Worm (Caenorhabditis elegans) whole organism, midembryonic: ENCODE results near the gene hsp-43.

ENCODE experiments used
- T22C8.4 ChIP-seq: fragments of 200-800 bp; sonication (Bioruptor generic); IDR thresholded peaks from 2 replicates; pipeline ENCODE4 v1.3.6; 2022; ENCODE audit warnings: missing genetic modification characterization, missing compliant biosample characterization
- cog-1 ChIP-seq: sonication (generic microtip); optimal IDR thresholded peaks from 2 replicates; lab custom pipeline; 2016; ENCODE audit warnings: missing genetic modification characterization, missing compliant biosample characterization
- flt-1 ChIP-seq: fragments of 200-800 bp; sonication (Bioruptor generic); IDR thresholded peaks from 2 replicates; pipeline ENCODE4 v1.3.6; 2022; ENCODE audit warnings: missing genetic modification characterization, missing compliant biosample characterization
- klf-2 ChIP-seq: fragments of 200-800 bp; sonication (Bioruptor generic); conservative IDR thresholded peaks from 2 replicates; pipeline ENCODE4 v1.3.6; 2022; ENCODE audit warnings: missing genetic modification reagents, missing genetic modification characterization, missing compliant biosample characterization
- med-1 ChIP-seq: sonication (generic microtip); optimal IDR thresholded peaks from 2 replicates; lab custom pipeline; 2017; ENCODE audit warnings: missing genetic modification characterization, mild to moderate bottlenecking, missing compliant biosample characterization, antibody characterized with exemption, missing genetic modification reagents; ENCODE audit not compliant: insufficient read depth
- ref-1 ChIP-seq: fragments of 200-800 bp; sonication (Bioruptor generic); conservative IDR thresholded peaks from 2 replicates; pipeline ENCODE4 v1.3.6; 2022; ENCODE audit warnings: missing genetic modification reagents, missing genetic modification characterization, missing compliant biosample characterization
- tab-1 ChIP-seq: fragments of 200-800 bp; sonication (Bioruptor generic); IDR thresholded peaks from 2 replicates; pipeline ENCODE4 v1.3.6; 2022; ENCODE audit warnings: missing genetic modification characterization, missing compliant biosample characterization
- ztf-23 ChIP-seq: fragments of 200-800 bp; sonication (Bioruptor generic); IDR thresholded peaks from 2 replicates; pipeline ENCODE4 v1.3.6; 2022; ENCODE audit warnings: missing genetic modification reagents, missing genetic modification characterization, missing compliant biosample characterization
- ztf-29 ChIP-seq: fragments of 200-800 bp; sonication (Bioruptor generic); IDR thresholded peaks from 2 replicates; pipeline ENCODE4 v1.3.6; 2022; ENCODE audit warnings: missing genetic modification reagents, missing genetic modification characterization, missing compliant biosample characterization

Gene hsp-43

DNA sequence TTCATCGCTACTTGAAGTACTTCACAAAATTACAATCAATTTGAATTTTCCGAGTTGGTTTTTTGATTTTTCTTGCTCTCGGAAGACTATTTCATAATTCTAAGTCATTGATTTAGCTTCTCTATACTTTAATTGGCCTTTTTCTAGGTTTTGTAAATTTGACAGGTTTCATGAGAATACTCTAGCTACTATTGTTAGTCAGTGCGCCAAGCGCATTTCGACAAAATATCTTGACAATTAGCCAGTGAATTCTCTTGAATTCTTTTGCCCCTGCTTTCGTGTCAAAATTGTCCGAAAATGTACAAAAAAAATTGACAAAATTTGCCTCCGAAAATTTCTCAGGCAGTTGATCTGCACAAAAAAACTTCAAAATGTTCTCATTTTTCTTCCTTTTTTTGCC is 17.8 kb upstream of the hsp-43 start:
- TF ChIP-seq T22C8.4 (GFP tag; lab: Robert Waterston, UW) (no peak), ztf-29 (GFP tag; lab: Robert Waterston, UW) (no peak), klf-2 (GFP tag; lab: Robert Waterston, UW) (no peak), cog-1 (no peak), flt-1 (GFP tag; lab: Robert Waterston, UW) (no peak; the same call in 1 of the 2 replicates), med-1 (GFP tag; lab: Kevin White, UChicago) (no peak), ref-1 (no peak), ztf-23 (GFP tag; lab: Robert Waterston, UW) (no peak), tab-1 (no peak)

DNA sequence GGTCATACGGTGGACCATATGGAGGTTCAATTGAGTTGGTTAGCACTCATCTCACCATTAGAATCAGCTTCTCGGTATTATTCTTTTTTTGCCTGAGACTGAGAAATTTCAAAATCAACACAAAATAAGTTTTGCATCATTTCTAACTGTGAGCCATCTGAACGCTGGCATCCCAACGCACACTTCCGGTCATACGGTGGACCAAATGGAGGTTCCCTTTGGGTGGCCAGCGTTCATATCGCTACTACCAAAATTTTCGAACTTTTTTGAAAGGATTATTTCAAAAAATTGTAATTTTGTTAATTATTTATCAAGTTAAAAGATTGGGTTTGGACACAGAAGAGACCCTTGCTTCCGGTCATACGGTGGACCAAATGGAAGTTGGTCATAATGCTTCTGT is 17.4 kb upstream of the hsp-43 start:
- no peak for TF ChIP-seq med-1 (GFP tag; lab: Kevin White, UChicago)
- no peak for TF ChIP-seq tab-1
- no peak for TF ChIP-seq cog-1
- TF ChIP-seq ztf-29 (GFP tag; lab: Robert Waterston, UW) = no peak
- no peak for TF ChIP-seq ref-1
- no peak for TF ChIP-seq klf-2 (GFP tag; lab: Robert Waterston, UW)
- TF ChIP-seq flt-1 (GFP tag; lab: Robert Waterston, UW) = no peak
- no peak for TF ChIP-seq ztf-23 (GFP tag; lab: Robert Waterston, UW)

ce11 chrX:6251947-6252617 is 16.7 kb upstream of the hsp-43 start:
- TF ChIP-seq ztf-23 (GFP tag; lab: Robert Waterston, UW) (no peak), med-1 (GFP tag; lab: Kevin White, UChicago) (no peak), klf-2 (GFP tag; lab: Robert Waterston, UW) (no peak), ref-1 (no peak), T22C8.4 (GFP tag; lab: Robert Waterston, UW) (no peak), ztf-29 (GFP tag; lab: Robert Waterston, UW) (no peak), cog-1 (peak; percentile 10), flt-1 (GFP tag; lab: Robert Waterston, UW) (peak; percentile 36; the same call in 1 of the 2 replicates)

DNA sequence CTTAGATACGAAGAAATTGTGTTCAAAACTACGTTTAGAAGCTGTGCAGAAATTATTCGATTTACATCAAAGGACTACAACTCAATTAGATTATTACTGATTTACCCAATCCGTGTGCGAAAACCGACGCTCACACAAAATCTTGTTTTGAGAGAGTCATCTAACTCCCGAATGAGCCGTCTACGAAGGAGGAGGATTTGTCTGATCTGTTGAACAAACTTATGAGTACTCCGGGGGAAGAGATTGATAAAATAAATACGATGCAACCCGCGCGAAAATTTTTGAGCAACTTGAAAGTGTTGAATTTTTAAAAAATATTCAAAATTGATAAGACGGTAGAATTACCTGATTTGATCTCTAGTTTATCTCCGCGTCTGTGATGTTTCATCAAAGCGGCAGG is 16.0 kb upstream of the hsp-43 start:
- TF ChIP-seq tab-1 = 0 out of 2 replicates have a peak, but pooled peaks have one; percentile 18
- no peak for TF ChIP-seq ref-1
- no peak for TF ChIP-seq ztf-23 (GFP tag; lab: Robert Waterston, UW)
- no peak for TF ChIP-seq T22C8.4 (GFP tag; lab: Robert Waterston, UW)

DNA sequence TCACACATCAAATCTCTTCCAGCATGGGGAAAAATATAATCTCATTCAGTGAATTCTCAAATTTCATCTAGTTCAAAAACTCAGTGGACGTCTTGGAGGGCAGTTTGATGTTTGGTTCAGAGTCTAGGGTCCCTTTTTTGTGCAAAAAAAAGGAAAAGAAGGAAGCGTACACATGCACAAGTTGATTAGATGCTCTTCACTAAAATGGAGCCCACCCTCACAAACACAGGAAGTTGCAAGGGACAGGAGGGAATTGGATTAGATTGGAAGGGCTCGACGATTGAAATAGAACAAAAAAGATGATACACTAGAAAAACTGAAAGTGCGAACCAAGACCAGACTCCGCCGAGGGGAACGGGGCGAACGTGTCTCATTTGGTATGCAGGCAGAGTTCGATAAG is 15.5 kb upstream of the hsp-43 start:
- TF ChIP-seq ztf-23 (GFP tag; lab: Robert Waterston, UW) (no peak), ref-1 (no peak), med-1 (GFP tag; lab: Kevin White, UChicago) (no peak), tab-1 (no peak), ztf-29 (GFP tag; lab: Robert Waterston, UW) (no peak), T22C8.4 (GFP tag; lab: Robert Waterston, UW) (no peak), klf-2 (GFP tag; lab: Robert Waterston, UW) (no peak)

- TF ChIP-seq cog-1 (no peak), ref-1 (no peak), T22C8.4 (GFP tag; lab: Robert Waterston, UW) (no peak), med-1 (GFP tag; lab: Kevin White, UChicago) (no peak), tab-1 (no peak), ztf-29 (GFP tag; lab: Robert Waterston, UW) (no peak), klf-2 (GFP tag; lab: Robert Waterston, UW) (no peak), ztf-23 (GFP tag; lab: Robert Waterston, UW) (no peak), flt-1 (GFP tag; lab: Robert Waterston, UW) (no peak)
Observed at ce11 chrX:6250272-6250752, 15.0 kb upstream of the hsp-43 start.

ce11 chrX:6248778-6249658 is 13.7 kb upstream of the hsp-43 start:
- TF ChIP-seq ztf-23 (GFP tag; lab: Robert Waterston, UW) (no peak), T22C8.4 (GFP tag; lab: Robert Waterston, UW) (no peak), klf-2 (GFP tag; lab: Robert Waterston, UW) (no peak), cog-1 (no peak), tab-1 (no peak), ztf-29 (GFP tag; lab: Robert Waterston, UW) (no peak), ref-1 (no peak), med-1 (GFP tag; lab: Kevin White, UChicago) (no peak), flt-1 (GFP tag; lab: Robert Waterston, UW) (no peak)

DNA sequence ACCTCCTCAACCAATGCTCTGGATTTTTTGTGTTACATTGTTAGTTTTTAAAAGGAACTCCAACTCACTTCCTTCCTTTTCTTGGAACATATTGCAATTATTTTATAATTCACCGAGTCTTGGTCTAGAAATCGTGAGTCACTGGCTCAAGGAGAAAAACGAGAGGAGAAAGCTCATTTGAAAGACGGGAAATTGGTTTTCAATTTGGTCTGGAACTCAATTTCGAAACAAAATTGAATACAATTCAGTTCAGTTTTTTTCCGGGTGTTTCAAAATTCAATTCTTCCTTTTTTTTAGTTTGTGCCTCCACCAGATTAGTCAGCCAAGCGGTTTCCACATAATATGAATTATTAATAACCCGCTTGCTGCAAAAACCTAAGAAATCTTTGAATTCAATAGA is 12.5 kb upstream of the hsp-43 start:
- no peak for TF ChIP-seq tab-1
- no peak for TF ChIP-seq ztf-23 (GFP tag; lab: Robert Waterston, UW)
- no peak for TF ChIP-seq flt-1 (GFP tag; lab: Robert Waterston, UW)
- no peak for TF ChIP-seq ref-1
- no peak for TF ChIP-seq ztf-29 (GFP tag; lab: Robert Waterston, UW)
- no peak for TF ChIP-seq med-1 (GFP tag; lab: Kevin White, UChicago)
- no peak for TF ChIP-seq T22C8.4 (GFP tag; lab: Robert Waterston, UW)
- no peak for TF ChIP-seq cog-1
- no peak for TF ChIP-seq klf-2 (GFP tag; lab: Robert Waterston, UW)

DNA sequence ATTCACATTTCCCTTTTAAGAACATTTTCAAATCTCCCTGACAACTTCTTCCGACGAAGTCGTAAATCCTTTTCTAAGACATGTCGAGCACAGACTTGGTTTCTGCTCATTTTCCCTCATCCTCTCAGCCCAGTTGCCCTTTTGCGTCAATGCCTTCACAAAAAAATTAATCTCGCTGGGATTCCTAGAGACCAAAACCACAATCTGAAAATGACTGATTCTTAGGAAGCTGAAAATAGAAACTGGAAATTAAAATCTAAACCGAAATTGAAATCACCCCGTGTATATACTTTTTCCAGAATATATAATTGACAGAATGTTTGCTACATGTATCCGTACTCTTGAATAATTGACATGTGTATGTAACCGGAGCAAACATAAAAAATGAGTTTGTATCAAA is 11.7 kb upstream of the hsp-43 start:
- TF ChIP-seq T22C8.4 (GFP tag; lab: Robert Waterston, UW) (no peak), ztf-23 (GFP tag; lab: Robert Waterston, UW) (no peak), cog-1 (no peak), flt-1 (GFP tag; lab: Robert Waterston, UW) (no peak), klf-2 (GFP tag; lab: Robert Waterston, UW) (no peak), ztf-29 (GFP tag; lab: Robert Waterston, UW) (no peak), ref-1 (no peak), tab-1 (no peak), med-1 (GFP tag; lab: Kevin White, UChicago) (no peak)
